Worm (Caenorhabditis elegans) whole organism, early embryonic: ENCODE data around the gene ampd-1.

Experiments
- B0310.2 ChIP-seq: sonication (generic microtip); optimal IDR thresholded peaks from 2 replicates; lab custom pipeline; 2016; ENCODE audit warnings: mild to moderate bottlenecking, missing genetic modification characterization, missing compliant biosample characterization
- F13C5.2 ChIP-seq: sonication (generic microtip); optimal IDR thresholded peaks from 2 replicates; lab custom pipeline; 2017; ENCODE audit warnings: mild to moderate bottlenecking, missing genetic modification characterization, inconsistent platforms, missing compliant biosample characterization
- aly-1 ChIP-seq: sonication (generic microtip); optimal IDR thresholded peaks from 2 replicates; lab custom pipeline; 2016; ENCODE audit warnings: missing genetic modification characterization, missing compliant biosample characterization
- ama-1 ChIP-seq: fragments of 150-350 bp; optimal IDR thresholded peaks from 2 replicates; lab custom pipeline; 2014
- ceh-13 ChIP-seq: fragments of 200-800 bp; sonication (Bioruptor generic); optimal IDR thresholded peaks from 2 replicates; lab custom pipeline; 2018; ENCODE audit warnings: mild to moderate bottlenecking, missing genetic modification characterization, missing compliant biosample characterization
- ceh-36 ChIP-seq: sonication (generic microtip); optimal IDR thresholded peaks from 2 replicates; lab custom pipeline; 2016; ENCODE audit warnings: missing genetic modification characterization, inconsistent platforms, missing compliant biosample characterization
- ets-7 ChIP-seq: sonication (generic microtip); optimal IDR thresholded peaks from 2 replicates; lab custom pipeline; 2016; ENCODE audit warnings: missing genotype, missing genetic modification characterization, missing compliant biosample characterization
- flt-1 ChIP-seq: fragments of 200-800 bp; sonication (Bioruptor generic); IDR thresholded peaks from 2 replicates; pipeline ENCODE4 v1.3.6; 2022; ENCODE audit warnings: missing genetic modification characterization, missing compliant biosample characterization
- hmbx-1 ChIP-seq: sonication (generic microtip); optimal IDR thresholded peaks from 2 replicates; lab custom pipeline; 2016; ENCODE audit warnings: mild to moderate bottlenecking, missing genetic modification characterization, missing compliant biosample characterization
- hmg-4 ChIP-seq: fragments of 200-800 bp; sonication (Bioruptor generic); optimal IDR thresholded peaks from 2 replicates; lab custom pipeline; 2018; ENCODE audit warnings: mild to moderate bottlenecking, missing genetic modification characterization, missing compliant biosample characterization
- hnd-1 ChIP-seq: sonication (generic microtip); optimal IDR thresholded peaks from 2 replicates; lab custom pipeline; 2016; ENCODE audit warnings: missing genetic modification characterization, missing compliant biosample characterization
- pes-1 ChIP-seq: fragments of 200-800 bp; sonication (Bioruptor generic); IDR thresholded peaks from 2 replicates; pipeline ENCODE4 v1.3.6; 2022; ENCODE audit warnings: missing genetic modification reagents, missing genetic modification characterization, missing compliant biosample characterization
- scrt-1 ChIP-seq: fragments of 200-800 bp; sonication (Bioruptor generic); IDR thresholded peaks from 2 replicates; pipeline ENCODE4 v1.3.6; 2022; ENCODE audit warnings: missing genetic modification characterization, missing compliant biosample characterization
- sea-1 ChIP-seq: fragments of 200-800 bp; sonication (Bioruptor generic); conservative IDR thresholded peaks from 2 replicates; pipeline ENCODE4 v1.3.6; 2022; ENCODE audit warnings: missing genetic modification characterization, missing compliant biosample characterization
- tbx-11 ChIP-seq: fragments of 200-800 bp; sonication (Bioruptor generic); IDR thresholded peaks from 2 replicates; pipeline ENCODE4 v1.3.6; 2022; ENCODE audit warnings: missing genetic modification characterization, missing compliant biosample characterization
- tbx-37 ChIP-seq: fragments of 200-800 bp; sonication (Bioruptor generic); conservative IDR thresholded peaks from 2 replicates; pipeline ENCODE4 v1.3.6; 2022; ENCODE audit warnings: missing genetic modification reagents, missing genetic modification characterization, missing compliant biosample characterization
- tra-4 ChIP-seq: sonication (generic microtip); optimal IDR thresholded peaks from 2 replicates; lab custom pipeline; 2017; ENCODE audit warnings: missing genetic modification characterization, missing compliant biosample characterization

Gene ampd-1

DNA sequence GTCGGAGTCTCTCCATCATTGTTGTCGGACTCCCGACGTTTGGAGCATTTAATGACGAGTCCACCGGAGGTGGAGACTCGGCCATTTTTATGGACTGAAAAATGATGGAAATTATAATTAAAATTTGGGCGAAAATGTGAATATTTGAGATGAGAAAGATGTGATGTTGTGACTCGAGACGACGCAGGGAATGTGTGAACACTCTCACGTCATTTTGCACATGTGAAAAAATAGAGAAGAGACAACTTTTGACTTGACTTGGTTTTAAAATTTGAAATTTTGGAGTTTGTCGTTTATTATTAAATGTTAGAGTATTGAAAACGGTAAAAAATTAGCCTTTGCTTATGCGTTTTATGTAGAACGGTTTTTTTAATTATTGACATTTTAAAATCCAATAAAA is 22.2 kb downstream of the ampd-1 start, which contains the start of gene dsh-1:
TSS of gene dsh-1 (minus strand) at position 101 of the 400 bp plus-strand sequence.
- TF ChIP-seq aly-1 (tag; lab: Kevin White, UChicago), result no peak
- TF ChIP-seq pes-1 (GFP tag; lab: Robert Waterston, UW), result no peak
- no peak for TF ChIP-seq hmbx-1 (tag; lab: Kevin White, UChicago)
- no peak for TF ChIP-seq tbx-37
- no peak for TF ChIP-seq sea-1 (GFP tag; lab: Robert Waterston, UW)
- no peak for TF ChIP-seq flt-1 (GFP tag; lab: Robert Waterston, UW)
- no peak for TF ChIP-seq B0310.2
- TF ChIP-seq hnd-1 (tag; lab: Kevin White, UChicago), result no peak
- TF ChIP-seq ceh-36 (tag; lab: Kevin White, UChicago), result no peak
- TF ChIP-seq scrt-1 (GFP tag; lab: Robert Waterston, UW), result no peak
- TF ChIP-seq hmg-4, result no peak
- TF ChIP-seq ama-1 (lab: Kevin White, UChicago), result no peak
- no peak for TF ChIP-seq tbx-11 (GFP tag; lab: Robert Waterston, UW)

ce11 chrII:5226309-5226708 is 23.2 kb downstream of the ampd-1 start:
- TF ChIP-seq hmg-4 (peak; percentile 69), hmbx-1 (tag; lab: Kevin White, UChicago) (no peak), F13C5.2 (peak; percentile 4), sea-1 (GFP tag; lab: Robert Waterston, UW) (no peak), aly-1 (tag; lab: Kevin White, UChicago) (no peak), pes-1 (GFP tag; lab: Robert Waterston, UW) (no peak), hnd-1 (tag; lab: Kevin White, UChicago) (no peak)

ce11 chrII:5227768-5228167 is 24.6 kb downstream of the ampd-1 start:
- TF ChIP-seq hmg-4 (peak; percentile 48), ama-1 (lab: Kevin White, UChicago) (no peak)

- peak; percentile 46 for TF ChIP-seq hmg-4
- TF ChIP-seq F13C5.2, result no peak
- no peak for TF ChIP-seq ama-1 (lab: Kevin White, UChicago)
Observed at ce11 chrII:5228662-5229061, 25.5 kb downstream of the ampd-1 start.

DNA sequence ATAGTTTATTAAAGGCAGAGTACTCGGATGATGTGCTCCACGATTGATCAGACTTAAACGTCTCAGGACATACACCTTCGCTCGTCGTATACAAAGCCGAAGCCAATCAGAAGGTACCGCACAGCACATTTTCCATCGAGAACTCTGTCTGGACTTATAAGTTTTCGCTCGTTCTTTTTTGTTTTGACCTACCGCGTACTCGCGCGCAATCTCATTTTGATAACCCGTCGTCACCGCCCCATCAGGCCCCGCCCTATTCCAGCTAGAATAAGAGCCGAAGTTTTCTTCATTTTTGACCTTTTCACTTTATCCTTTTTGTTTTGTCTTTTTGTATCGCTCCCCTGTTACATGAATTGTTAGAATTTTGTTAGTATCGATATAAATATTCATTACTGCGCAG is 26.5 kb downstream of the ampd-1 start, which contains the start of gene EGAP2.2:
TSS of gene EGAP2.2 (plus strand) at position 301 of the 400 bp plus-strand sequence.
- TF ChIP-seq ets-7, result no peak
- TF ChIP-seq tbx-37, result no peak
- no peak for TF ChIP-seq ama-1 (lab: Kevin White, UChicago)
- no peak for TF ChIP-seq scrt-1 (GFP tag; lab: Robert Waterston, UW)
- no peak for TF ChIP-seq flt-1 (GFP tag; lab: Robert Waterston, UW)
- TF ChIP-seq pes-1 (GFP tag; lab: Robert Waterston, UW), result no peak
- no peak for TF ChIP-seq B0310.2
- TF ChIP-seq F13C5.2, result no peak
- TF ChIP-seq tra-4 (tag; lab: Kevin White, UChicago), result no peak
- TF ChIP-seq aly-1 (tag; lab: Kevin White, UChicago), result no peak
- no peak for TF ChIP-seq tbx-11 (GFP tag; lab: Robert Waterston, UW)
- no peak for TF ChIP-seq ceh-13 (GFP tag; lab: Kevin White, UChicago)
- no peak for TF ChIP-seq hnd-1 (tag; lab: Kevin White, UChicago)
- no peak for TF ChIP-seq hmg-4
- no peak for TF ChIP-seq hmbx-1 (tag; lab: Kevin White, UChicago)
- TF ChIP-seq ceh-36 (tag; lab: Kevin White, UChicago), result no peak
- no peak for TF ChIP-seq sea-1 (GFP tag; lab: Robert Waterston, UW)

ce11 chrII:5231111-5231510 is 28.0 kb downstream of the ampd-1 start, which contains the start of gene EGAP2.1:
EGAP2.1 (plus strand) TSS chrII:5231411.
- TF ChIP-seq pes-1 (GFP tag; lab: Robert Waterston, UW) (no peak), ama-1 (lab: Kevin White, UChicago) (no peak), ceh-13 (GFP tag; lab: Kevin White, UChicago) (no peak), hmbx-1 (tag; lab: Kevin White, UChicago) (no peak), B0310.2 (no peak), ets-7 (no peak), ceh-36 (tag; lab: Kevin White, UChicago) (no peak), aly-1 (tag; lab: Kevin White, UChicago) (no peak), tbx-37 (no peak), tra-4 (tag; lab: Kevin White, UChicago) (no peak), F13C5.2 (no peak), sea-1 (GFP tag; lab: Robert Waterston, UW) (no peak), flt-1 (GFP tag; lab: Robert Waterston, UW) (no peak), hnd-1 (tag; lab: Kevin White, UChicago) (no peak)

- no peak for TF ChIP-seq pes-1 (GFP tag; lab: Robert Waterston, UW)
- TF ChIP-seq ets-7, result no peak
- no peak for TF ChIP-seq sea-1 (GFP tag; lab: Robert Waterston, UW)
- TF ChIP-seq F13C5.2, result no peak
- no peak for TF ChIP-seq aly-1 (tag; lab: Kevin White, UChicago)
Observed at ce11 chrII:5234728-5235127, 31.6 kb downstream of the ampd-1 start.

DNA sequence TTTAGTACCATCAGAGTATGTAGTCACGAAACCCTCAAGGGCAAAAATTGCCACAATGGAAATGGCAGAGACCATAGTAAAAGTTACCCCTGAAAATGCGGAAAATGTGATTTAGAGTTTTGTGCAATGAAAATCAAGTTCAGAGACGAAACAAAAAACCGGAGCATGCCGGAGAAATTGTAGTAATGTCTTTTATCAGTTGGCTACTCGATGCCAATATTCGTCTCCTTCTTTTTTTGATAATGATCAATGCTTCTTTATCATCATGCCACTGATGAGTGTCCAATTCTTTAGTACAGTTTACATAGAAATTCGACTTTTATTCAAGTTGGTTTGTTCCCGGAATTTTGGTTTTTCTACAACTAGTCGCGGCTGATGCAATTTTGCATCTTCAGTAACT is 32.6 kb downstream of the ampd-1 start, which contains the start of gene pho-1:
TSS of gene pho-1 (minus strand) at position 89 of the 400 bp plus-strand sequence.
- no peak for TF ChIP-seq ceh-13 (GFP tag; lab: Kevin White, UChicago)
- no peak for TF ChIP-seq tbx-37
- no peak for TF ChIP-seq tbx-11 (GFP tag; lab: Robert Waterston, UW)
- TF ChIP-seq scrt-1 (GFP tag; lab: Robert Waterston, UW), result no peak
- no peak for TF ChIP-seq hmg-4
- no peak for TF ChIP-seq flt-1 (GFP tag; lab: Robert Waterston, UW)
- no peak for TF ChIP-seq ets-7
- no peak for TF ChIP-seq ama-1 (lab: Kevin White, UChicago)
- TF ChIP-seq ceh-36 (tag; lab: Kevin White, UChicago), result no peak
- no peak for TF ChIP-seq B0310.2
- TF ChIP-seq pes-1 (GFP tag; lab: Robert Waterston, UW), result no peak
- TF ChIP-seq F13C5.2, result no peak
- no peak for TF ChIP-seq hnd-1 (tag; lab: Kevin White, UChicago)
- TF ChIP-seq sea-1 (GFP tag; lab: Robert Waterston, UW), result no peak
- TF ChIP-seq tra-4 (tag; lab: Kevin White, UChicago), result no peak
- no peak for TF ChIP-seq hmbx-1 (tag; lab: Kevin White, UChicago)
- no peak for TF ChIP-seq aly-1 (tag; lab: Kevin White, UChicago)
